Fruit fly (Drosophila melanogaster) whole organism, wandering third instar larva: ENCODE data around the gene Ube3a.
A peak's percentile ranks its signal among the peaks of the same experiment; 100 is the strongest.

ENCODE experiments used
- CrebA ChIP-seq: fragments of 200-800 bp; sonication (Bioruptor generic); optimal IDR thresholded peaks from 2 replicates; lab custom pipeline; 2016; ENCODE audit warnings: missing biosample characterization, mild to moderate bottlenecking, missing genetic modification characterization, borderline replicate concordance
- Dif ChIP-seq: fragments of 200-275, 200-300 bp; sonication (Bioruptor generic); optimal IDR thresholded peaks from 2 replicates; lab custom pipeline; 2018; ENCODE audit warnings: missing biosample characterization, missing genetic modification characterization; ENCODE audit not compliant: partially characterized antibody
- Hr78 ChIP-seq: fragments of >200 bp; optimal IDR thresholded peaks from 2 replicates; lab custom pipeline; 2017; ENCODE audit warnings: missing biosample characterization, missing genetic modification characterization
- Hr83 ChIP-seq: fragments of 200-300 bp; sonication (Bioruptor generic); optimal IDR thresholded peaks from 2 replicates; lab custom pipeline; 2016; ENCODE audit warnings: missing biosample characterization, mild to moderate bottlenecking, missing genetic modification characterization, moderate library complexity; ENCODE audit not compliant: poor library complexity, severe bottlenecking
- Myc ChIP-seq: fragments of >200 bp; optimal IDR thresholded peaks from 2 replicates; lab custom pipeline; 2017
- dl ChIP-seq, 2 experiments: fragments of 175-275, 200-275 bp in 1 of 2; fragments of 200-275 bp in 1 of 2; sonication (Bioruptor generic); optimal IDR thresholded peaks; lab custom pipeline; 2018; ENCODE audit warnings: mild to moderate bottlenecking in 2 of 2, missing biosample characterization in 2 of 2, missing genetic modification characterization in 2 of 2, moderate library complexity in 2 of 2; ENCODE audit not compliant: partially characterized antibody in 2 of 2, insufficient read depth in 1 of 2
- dmrt93B ChIP-seq: fragments of 200-800 bp; sonication (Bioruptor generic); optimal IDR thresholded peaks from 2 replicates; lab custom pipeline; 2018; ENCODE audit warnings: missing biosample characterization, mild to moderate bottlenecking, missing genetic modification characterization
- fru ChIP-seq: fragments of 200-800 bp; sonication (Bioruptor generic); optimal IDR thresholded peaks from 3 replicates; lab custom pipeline; 2016; ENCODE audit warnings: missing biosample characterization, mild to moderate bottlenecking, missing genetic modification characterization
- h ChIP-seq: fragments of 200-800 bp; sonication (Bioruptor generic); optimal IDR thresholded peaks from 3 replicates; lab custom pipeline; 2016; ENCODE audit warnings: missing biosample characterization, mild to moderate bottlenecking, missing genetic modification characterization
- jim ChIP-seq: fragments of 175-275, 200-325 bp; sonication (Bioruptor generic); optimal IDR thresholded peaks from 2 replicates; lab custom pipeline; 2016; ENCODE audit warnings: missing biosample characterization, mild to moderate bottlenecking, missing genetic modification characterization
- lola ChIP-seq: fragments of >200 bp; optimal IDR thresholded peaks from 2 replicates; lab custom pipeline; 2017; ENCODE audit warnings: missing biosample characterization, missing genetic modification characterization
- pan ChIP-seq: fragments of >200 bp; optimal IDR thresholded peaks from 2 replicates; lab custom pipeline; 2017
- psq ChIP-seq: fragments of 200-800 bp; sonication (Bioruptor generic); optimal IDR thresholded peaks from 3 replicates; lab custom pipeline; 2017; ENCODE audit warnings: missing biosample characterization, mild to moderate bottlenecking, missing genetic modification characterization, moderate library complexity
- usp ChIP-seq: fragments of >200 bp; optimal IDR thresholded peaks from 2 replicates; lab custom pipeline; 2017; ENCODE audit warnings: missing biosample characterization, missing genetic modification characterization

- TF ChIP-seq psq (GFP tag; lab: Kevin White, UChicago): no peak
- TF ChIP-seq fru (GFP tag; lab: Kevin White, UChicago): no peak
- no peak for TF ChIP-seq dl (GFP tag; optimal IDR thresholded peaks at IDR 0.05; lab: Kevin White, UChicago; ENCODE audit: insufficient read depth in 1 of 2, partially characterized antibody in 2 of 2)
- no peak for TF ChIP-seq dmrt93B (GFP tag; lab: Kevin White, UChicago)
- TF ChIP-seq Hr83 (GFP tag; lab: Kevin White, UChicago): no peak
- no peak for TF ChIP-seq lola (GFP tag; lab: Kevin White, UChicago)
- TF ChIP-seq Hr78: no peak
- TF ChIP-seq h (GFP tag; lab: Kevin White, UChicago): peak; percentile 3
- no peak for TF ChIP-seq jim (GFP tag; lab: Kevin White, UChicago)
- no peak for TF ChIP-seq CrebA
- TF ChIP-seq usp (GFP tag; lab: Kevin White, UChicago): no peak
- no peak for TF ChIP-seq pan (lab: Kevin White, UChicago)
- no peak for TF ChIP-seq Dif
- TF ChIP-seq Myc (lab: Kevin White, UChicago): no peak
Observed at dm6 chr3L:11233547-11233946, 23.2 kb upstream of the Ube3a start.
